Worm (Caenorhabditis elegans): ENCODE data around the gene clec-66.

Gene clec-66

ce11 chrII:12907070-12907469, 2.9 kb downstream of the clec-66 start, which contains the start of gene nspb-11:
TSS of gene nspb-11 (plus strand) at chrII:12907370.
- TF ChIP-seq fos-1 (tag; optimal IDR thresholded peaks at IDR 0.05) (no peak), sup-37 (GFP tag; optimal IDR thresholded peaks at IDR 0.05) (no peak), efl-1 (optimal IDR thresholded peaks at IDR 0.05) (no peak), efl-1 (GFP tag; optimal IDR thresholded peaks at IDR 0.05 in 1 of 2) (peak in 1 of 2 experiments; percentile 42), nhr-12 (tag; optimal IDR thresholded peaks at IDR 0.05) (no peak)

- TF ChIP-seq efl-1 (optimal IDR thresholded peaks at IDR 0.05) (no peak), efl-1 (GFP tag; optimal IDR thresholded peaks at IDR 0.05 in 1 of 2) (peak in 1 of 2 experiments; percentile 21), hpl-2 (GFP tag; optimal IDR thresholded peaks at IDR 0.05) (no peak)
These were observed 4.6 kb downstream of the clec-66 start, which contains the start of gene ddn-2 for ce11 chrII:12908779-12909178. TSS of gene ddn-2 (plus strand) at chrII:12909079.

ce11 chrII:12914514-12915075, 10.4 kb downstream of the clec-66 start, which contains the start of gene F35C5.12:
TSS of gene F35C5.12 (minus strand) at chrII:12914564.
- TF ChIP-seq lsy-2 (tag; optimal IDR thresholded peaks at IDR 0.05) (peak; percentile 67 to 68), lin-39 (tag; optimal IDR thresholded peaks at IDR 0.05) (no peak), unc-62 (GFP tag; optimal IDR thresholded peaks at IDR 0.05) (no peak), ces-1 (GFP tag; optimal IDR thresholded peaks at IDR 0.05) (no peak), elt-2 (tag; optimal IDR thresholded peaks at IDR 0.05) (peak; percentile 22), unc-30 (tag; optimal IDR thresholded peaks at IDR 0.05) (no peak), irx-1 (tag; optimal IDR thresholded peaks at IDR 0.05) (peak; percentile 68), C04F5.9 (tag; optimal IDR thresholded peaks at IDR 0.05) (peak; percentile 18), nhr-47 (tag; optimal IDR thresholded peaks at IDR 0.05) (peak; percentile 65), lin-14 (GFP tag; optimal IDR thresholded peaks at IDR 0.05) (no peak), ama-1 (optimal IDR thresholded peaks at IDR 0.05) (no peak), nhr-20 (tag; optimal IDR thresholded peaks at IDR 0.05) (peak; percentile 58), unc-130 (tag; optimal IDR thresholded peaks at IDR 0.05) (no peak), hpl-2 (GFP tag; optimal IDR thresholded peaks at IDR 0.05) (no peak), efl-1 (optimal IDR thresholded peaks at IDR 0.05) (peak; percentile 94 to 95), efl-1 (GFP tag; optimal IDR thresholded peaks at IDR 0.05 in 1 of 2) (peak; percentile 89 to 99), lin-35 (GFP tag; optimal IDR thresholded peaks at IDR 0.05) (peak; percentile 88 to 94), nhr-84 (tag; optimal IDR thresholded peaks at IDR 0.05) (no peak), nhr-85 (tag) (peak; percentile 85), vab-15 (tag; optimal IDR thresholded peaks at IDR 0.05) (no peak), pag-3 (tag; optimal IDR thresholded peaks at IDR 0.05; ENCODE audit: borderline replicate concordance, insufficient read depth) (no peak), dpl-1 (GFP tag; optimal IDR thresholded peaks at IDR 0.05) (peak; percentile 87 to 92 (median 90)), zag-1 (tag; optimal IDR thresholded peaks at IDR 0.05) (no peak), sox-4 (tag; optimal IDR thresholded peaks at IDR 0.05) (peak; percentile 42), nhr-90 (tag; optimal IDR thresholded peaks at IDR 0.05; ENCODE audit: poor library complexity) (peak; percentile 78), nhr-19 (GFP tag; conservative IDR thresholded peaks at IDR 0.05) (peak; percentile 68), ceh-88 (GFP tag; IDR thresholded peaks at IDR 0.05) (no peak), pax-3 (tag; optimal IDR thresholded peaks at IDR 0.05) (peak; percentile 52), ztf-11 (tag; optimal IDR thresholded peaks at IDR 0.05) (peak in 1 of 2 experiments; percentile 74), zip-4 (GFP tag; optimal IDR thresholded peaks at IDR 0.05) (no peak), mdl-1 (tag; optimal IDR thresholded peaks at IDR 0.05) (no peak), mab-9 (GFP tag; IDR thresholded peaks at IDR 0.05) (0 out of 2 replicates have a peak, but pooled peaks have one; percentile 18), dsc-1 (tag; optimal IDR thresholded peaks at IDR 0.05) (peak; percentile 82), snu-23 (GFP tag; optimal IDR thresholded peaks at IDR 0.05) (peak; percentile 60), fos-1 (tag; optimal IDR thresholded peaks at IDR 0.05) (no peak), ceh-8 (GFP tag; optimal IDR thresholded peaks at IDR 0.05) (peak; percentile 33), sup-37 (GFP tag; optimal IDR thresholded peaks at IDR 0.05) (no peak), Y116A8C.19 (tag; optimal IDR thresholded peaks at IDR 0.05; ENCODE audit: borderline replicate concordance) (no peak), ceh-82 (tag; optimal IDR thresholded peaks at IDR 0.05) (peak in 1 of 3 experiments; percentile 29), sptf-1 (tag; optimal IDR thresholded peaks at IDR 0.05) (no peak), nhr-76 (tag; optimal IDR thresholded peaks at IDR 0.05) (no peak), ceh-90 (tag; optimal IDR thresholded peaks at IDR 0.05) (peak; percentile 82), jun-1 (tag; optimal IDR thresholded peaks at IDR 0.05) (no peak), ceh-63 (GFP tag; optimal IDR thresholded peaks at IDR 0.05) (no peak), aly-2 (tag; optimal IDR thresholded peaks at IDR 0.05) (no peak), isw-1 (GFP tag; IDR thresholded peaks at IDR 0.05) (no peak)

All from whole organism, L1 larva.